Fruit fly (Drosophila melanogaster) whole organism, adult: ENCODE data around the gene CG6073.

Source experiments
- CG11617 ChIP-seq: fragments of 200-800 bp; sonication (Bioruptor generic); optimal IDR thresholded peaks from 2 replicates; lab custom pipeline; 2017; ENCODE audit warnings: mild to moderate bottlenecking, missing biosample characterization, missing genetic modification reagents, missing genetic modification characterization
- CG14711 ChIP-seq: fragments of 200-800 bp; sonication (Bioruptor generic); optimal IDR thresholded peaks from 2 replicates; lab custom pipeline; 2018; ENCODE audit warnings: missing biosample characterization, mild to moderate bottlenecking, missing genetic modification characterization, moderate library complexity
- CG7101 ChIP-seq: fragments of 200-800 bp; sonication (Bioruptor generic); optimal IDR thresholded peaks from 2 replicates; lab custom pipeline; 2018; ENCODE audit warnings: missing biosample characterization, mild to moderate bottlenecking, missing genetic modification characterization, moderate library complexity
- Crg-1 ChIP-seq: fragments of 200-800 bp; sonication (Bioruptor generic); optimal IDR thresholded peaks from 2 replicates; lab custom pipeline; 2016; ENCODE audit warnings: missing biosample characterization, missing genetic modification characterization
- Mnt ChIP-seq: fragments of 200-800 bp; sonication (Bioruptor generic); optimal IDR thresholded peaks from 2 replicates; lab custom pipeline; 2016; ENCODE audit warnings: missing biosample characterization, mild to moderate bottlenecking, missing genetic modification characterization
- kay ChIP-seq: fragments of 200-800 bp; sonication (Bioruptor generic); peaks from one replicate; lab custom pipeline; 2016; ENCODE audit warnings: missing biosample characterization, missing genetic modification characterization, borderline replicate concordance
- pad ChIP-seq: fragments of 200-800 bp; sonication (Bioruptor generic); optimal IDR thresholded peaks from 3 replicates; lab custom pipeline; 2017; ENCODE audit warnings: missing biosample characterization, missing genetic modification characterization, mild to moderate bottlenecking, moderate library complexity, missing genetic modification reagents
- tj ChIP-seq: fragments of 200-800 bp; sonication (Bioruptor generic); optimal IDR thresholded peaks from 3 replicates; lab custom pipeline; 2017; ENCODE audit warnings: missing biosample characterization, mild to moderate bottlenecking, missing genetic modification characterization, moderate library complexity

dm6 chr3R:26137189-26137588 is 51.4 kb downstream of the CG6073 start:
- TF ChIP-seq Mnt (GFP tag; lab: Kevin White, UChicago) (no peak), Crg-1 (GFP tag; lab: Kevin White, UChicago) (no peak), CG11617 (GFP tag; lab: Kevin White, UChicago) (no peak), CG14711 (tag; lab: Kevin White, UChicago) (no peak), kay (GFP tag; lab: Kevin White, UChicago) (peak; percentile 68), pad (peak; percentile 1), CG7101 (tag; lab: Kevin White, UChicago) (no peak), tj (GFP tag; lab: Kevin White, UChicago) (no peak)
